Fruit fly (Drosophila melanogaster): Measurements from ENCODE around the gene CG9967.

DNA sequence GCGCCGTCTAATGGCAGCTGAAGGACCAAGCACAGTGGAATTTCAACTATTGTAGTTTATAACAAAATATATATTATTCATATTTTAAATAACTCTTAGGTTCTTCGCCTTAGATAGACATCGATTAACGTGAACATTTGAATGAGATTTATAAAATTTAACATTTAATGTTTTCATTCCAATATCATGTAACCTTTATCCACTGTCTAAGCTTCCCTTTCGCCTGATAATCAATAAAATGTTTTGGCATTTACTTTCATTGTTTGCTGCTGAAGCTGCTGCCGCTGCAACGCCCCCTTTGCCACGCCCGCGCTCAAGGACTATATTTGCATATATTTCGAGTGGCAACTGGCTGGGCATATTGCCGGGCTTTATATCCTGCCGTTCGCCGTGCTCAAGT, 37.7 kb upstream of the CG9967 start:
- no peak for TF ChIP-seq Hr96 (GFP tag; optimal IDR thresholded peaks at IDR 0.05)
- no peak for TF ChIP-seq CG11617 (GFP tag; optimal IDR thresholded peaks at IDR 0.05)
- no peak for TF ChIP-seq CG5204 (GFP tag; optimal IDR thresholded peaks at IDR 0.05)
- no peak for TF ChIP-seq CG33017 (tag; optimal IDR thresholded peaks at IDR 0.05)
- TF ChIP-seq cnc (optimal IDR thresholded peaks at IDR 0.05) = no peak
- no peak for TF ChIP-seq kay (GFP tag; ENCODE audit: borderline replicate concordance)
- TF ChIP-seq CG14711 (tag; optimal IDR thresholded peaks at IDR 0.05) = no peak
- TF ChIP-seq cic (GFP tag; optimal IDR thresholded peaks at IDR 0.05) = no peak
